Fruit fly (Drosophila melanogaster): ENCODE results near the gene Sytbeta.

The Sytbeta gene

dm6 chr3L:15013957-15014692 is 50.7 kb downstream of the Sytbeta start, which contains the start of gene Reck (continued):
- TF ChIP-seq Hr39 (GFP tag; optimal IDR thresholded peaks at IDR 0.05) = peak; percentile 57
- peak; percentile 91 for TF ChIP-seq achi (GFP tag; optimal IDR thresholded peaks at IDR 0.05)
- peak; percentile 78 for TF ChIP-seq CG1621 (tag; optimal IDR thresholded peaks at IDR 0.05)
- TF ChIP-seq CG7368 (GFP tag; optimal IDR thresholded peaks at IDR 0.05) = peak; percentile 85
- TF ChIP-seq salr (GFP tag; optimal IDR thresholded peaks at IDR 0.05) = peak; percentile 67 to 82
- TF ChIP-seq Gug (GFP tag; IDR thresholded peaks at IDR 0.05) = peak; percentile 79
- TF ChIP-seq Lpt (GFP tag; optimal IDR thresholded peaks at IDR 0.05) = peak; percentile 89
- peak; percentile 41 for TF ChIP-seq CG11902 (GFP tag; optimal IDR thresholded peaks at IDR 0.05)
- peak; percentile 74 for TF ChIP-seq CG6792 (GFP tag; optimal IDR thresholded peaks at IDR 0.05)
- peak; percentile 76 for TF ChIP-seq vri (GFP tag; optimal IDR thresholded peaks at IDR 0.05)
- peak; percentile 85 for TF ChIP-seq Eip75B (GFP tag; optimal IDR thresholded peaks at IDR 0.05)
- no peak for TF ChIP-seq CG6854 (GFP tag; optimal IDR thresholded peaks at IDR 0.05)
- TF ChIP-seq Blimp-1 (GFP tag; optimal IDR thresholded peaks at IDR 0.05) = peak; percentile 35
- peak; percentile 62 for TF ChIP-seq fd59A (GFP tag; optimal IDR thresholded peaks at IDR 0.05)
- TF ChIP-seq Sox15 (GFP tag; optimal IDR thresholded peaks at IDR 0.05) = peak; percentile 49
- TF ChIP-seq CG8119 (GFP tag; IDR thresholded peaks at IDR 0.05) = peak; percentile 96
- TF ChIP-seq esn (GFP tag; optimal IDR thresholded peaks at IDR 0.05) = peak; percentile 87
- peak; percentile 83 for TF ChIP-seq CG8632 (GFP tag; optimal IDR thresholded peaks at IDR 0.05)
- peak; percentile 79 for TF ChIP-seq Smox (GFP tag; optimal IDR thresholded peaks at IDR 0.05)
- TF ChIP-seq dac (GFP tag; optimal IDR thresholded peaks at IDR 0.05) = peak; percentile 70
- TF ChIP-seq eg (GFP tag; IDR thresholded peaks at IDR 0.05) = peak; percentile 97
- peak; percentile 85 for TF ChIP-seq CG16779 (tag; optimal IDR thresholded peaks at IDR 0.05)
- peak; percentile 85 for TF ChIP-seq Ets96B (tag; optimal IDR thresholded peaks at IDR 0.05)
- peak; percentile 93 for TF ChIP-seq OdsH (GFP tag; optimal IDR thresholded peaks at IDR 0.05)
- peak; percentile 74 for TF ChIP-seq CG11294 (GFP tag; IDR thresholded peaks at IDR 0.05)
- TF ChIP-seq Sox102F (GFP tag; optimal IDR thresholded peaks at IDR 0.05) = peak; percentile 81
- peak; percentile 61 for TF ChIP-seq Eip93F (GFP tag; optimal IDR thresholded peaks at IDR 0.05)
- TF ChIP-seq topi (GFP tag; optimal IDR thresholded peaks at IDR 0.05) = peak; percentile 85
- peak; percentile 58 for TF ChIP-seq fd85E (GFP tag; optimal IDR thresholded peaks at IDR 0.05)
- TF ChIP-seq CG6808 (GFP tag; optimal IDR thresholded peaks at IDR 0.05) = peak; percentile 82
- TF ChIP-seq CG6276 (GFP tag; optimal IDR thresholded peaks at IDR 0.05) = peak; percentile 92

DNA sequence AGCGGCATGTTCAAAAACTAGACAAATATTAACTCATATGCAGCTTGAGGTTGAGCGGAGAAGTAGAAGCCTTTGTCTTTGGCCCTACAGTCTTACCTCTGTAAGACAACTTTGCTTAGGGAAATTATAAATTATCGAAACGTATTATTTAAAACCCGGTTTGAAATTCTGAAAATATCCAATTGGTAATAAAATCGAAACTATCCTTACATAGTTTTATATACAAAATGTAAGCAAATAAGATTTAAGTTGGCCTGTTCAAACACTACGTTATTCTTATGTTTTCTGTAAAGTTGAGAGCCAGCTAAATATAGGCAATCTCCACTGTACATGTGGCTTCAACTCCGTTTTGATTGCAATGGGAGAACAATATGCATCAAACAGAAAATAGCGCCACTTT is 51.5 kb downstream of the Sytbeta start:
- TF ChIP-seq CG7368 (GFP tag; optimal IDR thresholded peaks at IDR 0.05) (peak; percentile 6), ss (GFP tag; optimal IDR thresholded peaks at IDR 0.05) (peak; percentile 23 to 62), CG11902 (GFP tag; optimal IDR thresholded peaks at IDR 0.05) (no peak), Hr39 (GFP tag; optimal IDR thresholded peaks at IDR 0.05) (peak; percentile 12), CG1621 (tag; optimal IDR thresholded peaks at IDR 0.05) (peak; percentile 47), cyc (GFP tag; optimal IDR thresholded peaks at IDR 0.05) (peak; percentile 2), CG3032 (tag; optimal IDR thresholded peaks at IDR 0.05) (peak; percentile 64), esn (GFP tag; optimal IDR thresholded peaks at IDR 0.05) (no peak), CG6792 (GFP tag; optimal IDR thresholded peaks at IDR 0.05) (no peak), CG11762 (GFP tag; optimal IDR thresholded peaks at IDR 0.05; ENCODE audit: insufficient read depth) (peak; percentile 30), Eip75B (GFP tag; optimal IDR thresholded peaks at IDR 0.05) (peak; percentile 13), lz (GFP tag; optimal IDR thresholded peaks at IDR 0.05) (peak; percentile 15), fd59A (GFP tag; optimal IDR thresholded peaks at IDR 0.05) (peak; percentile 21), Blimp-1 (GFP tag; optimal IDR thresholded peaks at IDR 0.05) (no peak), OdsH (GFP tag; optimal IDR thresholded peaks at IDR 0.05) (peak; percentile 12), Met (GFP tag; optimal IDR thresholded peaks at IDR 0.05) (peak; percentile 3), achi (GFP tag; optimal IDR thresholded peaks at IDR 0.05) (peak; percentile 42), CG9139 (GFP tag; optimal IDR thresholded peaks at IDR 0.05) (no peak), CG3919 (GFP tag; optimal IDR thresholded peaks at IDR 0.05) (no peak), Ets96B (tag; optimal IDR thresholded peaks at IDR 0.05) (peak; percentile 67), CG8632 (GFP tag; optimal IDR thresholded peaks at IDR 0.05) (peak; percentile 35), salr (GFP tag; optimal IDR thresholded peaks at IDR 0.05) (peak in 1 of 2 experiments; percentile 31), Eip78C (GFP tag) (peak; percentile 75), Lpt (GFP tag; optimal IDR thresholded peaks at IDR 0.05) (no peak), CG4318 (GFP tag; optimal IDR thresholded peaks at IDR 0.05) (peak; percentile 15), CG16779 (tag; optimal IDR thresholded peaks at IDR 0.05) (peak; percentile 8), CG6276 (GFP tag; optimal IDR thresholded peaks at IDR 0.05) (peak; percentile 51), pdm3 (GFP tag; optimal IDR thresholded peaks at IDR 0.05) (peak; percentile 39), Gug (GFP tag; IDR thresholded peaks at IDR 0.05) (no peak), fd85E (GFP tag; optimal IDR thresholded peaks at IDR 0.05) (no peak), CG6808 (GFP tag; optimal IDR thresholded peaks at IDR 0.05) (peak; percentile 62), fkh (GFP tag; optimal IDR thresholded peaks at IDR 0.05) (no peak), Sox15 (GFP tag; optimal IDR thresholded peaks at IDR 0.05) (no peak), eg (GFP tag; IDR thresholded peaks at IDR 0.05) (0 out of 3 replicates have a peak, but pooled peaks have one; percentile 28), Hr38 (GFP tag; optimal IDR thresholded peaks at IDR 0.05) (no peak), CG34406 (GFP tag; optimal IDR thresholded peaks at IDR 0.05) (peak; percentile 8)
